Fruit fly (Drosophila melanogaster) whole organism, pupa: ENCODE measurements around the gene Klp10A.
A peak's percentile ranks its signal among the peaks of the same experiment; 100 is the strongest.

Source experiments
- CG10348 ChIP-seq: fragments of 200-800 bp; sonication (Bioruptor generic); IDR thresholded peaks from 2 replicates; pipeline ENCODE4 v1.3.6; 2022; ENCODE audit warnings: missing biosample characterization, missing genetic modification characterization
- CG12605 ChIP-seq: fragments of 200-800 bp; sonication (Bioruptor generic); IDR thresholded peaks from 2 replicates; pipeline ENCODE4 v1.3.6; 2022; ENCODE audit warnings: missing biosample characterization, missing genetic modification characterization
- CG13204 ChIP-seq: fragments of 200-800 bp; sonication (Bioruptor generic); optimal IDR thresholded peaks from 2 replicates; lab custom pipeline; 2018; ENCODE audit warnings: missing biosample characterization, mild to moderate bottlenecking, missing genetic modification characterization, moderate library complexity
- CG14655 ChIP-seq: fragments of 200-800 bp; sonication (Bioruptor generic); optimal IDR thresholded peaks from 3 replicates; lab custom pipeline; 2017; ENCODE audit warnings: mild to moderate bottlenecking, missing biosample characterization, missing genetic modification reagents, missing genetic modification characterization
- CG15710 ChIP-seq: fragments of 200-800 bp; sonication (Bioruptor generic); optimal IDR thresholded peaks from 2 replicates; lab custom pipeline; 2018; ENCODE audit warnings: missing biosample characterization, mild to moderate bottlenecking, missing genetic modification characterization, moderate library complexity
- CG17806 ChIP-seq: fragments of 200-800 bp; sonication (Bioruptor generic); optimal IDR thresholded peaks from 2 replicates; lab custom pipeline; 2018; ENCODE audit warnings: missing biosample characterization, mild to moderate bottlenecking, missing genetic modification characterization, moderate library complexity
- CG32121 ChIP-seq: fragments of 200-800 bp; sonication (Bioruptor generic); IDR thresholded peaks from 2 replicates; pipeline ENCODE4 v1.3.6; 2022; ENCODE audit warnings: missing biosample characterization, missing genetic modification characterization
- CG34367 ChIP-seq: fragments of 200-800 bp; sonication (Bioruptor generic); optimal IDR thresholded peaks from 2 replicates; lab custom pipeline; 2018; ENCODE audit warnings: missing biosample characterization, mild to moderate bottlenecking, missing genetic modification characterization
- CG4496 ChIP-seq: fragments of 200-800 bp; sonication (Bioruptor generic); IDR thresholded peaks from 3 replicates; pipeline ENCODE4 v1.3.6; 2022; ENCODE audit warnings: missing biosample characterization, missing genetic modification characterization
- CG8159 ChIP-seq: fragments of 200-800 bp; sonication (Bioruptor generic); optimal IDR thresholded peaks from 3 replicates; lab custom pipeline; 2018; ENCODE audit warnings: missing biosample characterization, mild to moderate bottlenecking, missing genetic modification characterization, moderate library complexity
- CG8301 ChIP-seq: fragments of 200-800 bp; sonication (Bioruptor generic); optimal IDR thresholded peaks from 2 replicates; lab custom pipeline; 2018; ENCODE audit warnings: missing biosample characterization, mild to moderate bottlenecking, missing genetic modification characterization
- CG9948 ChIP-seq: fragments of 200-800 bp; sonication (Bioruptor generic); optimal IDR thresholded peaks from 2 replicates; lab custom pipeline; 2018; ENCODE audit warnings: missing biosample characterization, mild to moderate bottlenecking, missing genetic modification characterization, moderate library complexity
- D1 ChIP-seq: fragments of 200-800 bp; sonication (Bioruptor generic); optimal IDR thresholded peaks from 2 replicates; lab custom pipeline; 2018; ENCODE audit warnings: missing biosample characterization, mild to moderate bottlenecking, missing genetic modification characterization, moderate library complexity
- EcR ChIP-seq: fragments of 200-800 bp; sonication (Bioruptor generic); optimal IDR thresholded peaks from 3 replicates; lab custom pipeline; 2019; ENCODE audit warnings: missing biosample characterization, missing genetic modification characterization, mild to moderate bottlenecking, moderate library complexity, missing genetic modification reagents
- Ets98B ChIP-seq: fragments of 200-800 bp; sonication (Bioruptor generic); IDR thresholded peaks from 2 replicates; pipeline ENCODE4 v1.3.6; 2022; ENCODE audit warnings: missing biosample characterization, missing genetic modification characterization
- Pif1A ChIP-seq: fragments of 200-800 bp; sonication (Bioruptor generic); optimal IDR thresholded peaks from 3 replicates; lab custom pipeline; 2016; ENCODE audit warnings: missing biosample characterization, missing genetic modification characterization
- Pif1B ChIP-seq: fragments of 200-800 bp; sonication (Bioruptor generic); optimal IDR thresholded peaks from 3 replicates; lab custom pipeline; 2016; ENCODE audit warnings: missing biosample characterization, missing genetic modification characterization
- Snoo ChIP-seq: fragments of 200-800 bp; sonication (Bioruptor generic); optimal IDR thresholded peaks from 3 replicates; lab custom pipeline; 2017; ENCODE audit warnings: missing biosample characterization, mild to moderate bottlenecking, missing genetic modification characterization, inconsistent platforms
- fd96Ca ChIP-seq: fragments of 200-800 bp; sonication (Bioruptor generic); IDR thresholded peaks from 3 replicates; pipeline ENCODE4 v1.3.6; 2022; ENCODE audit warnings: missing biosample characterization, missing genetic modification characterization
- gl ChIP-seq: fragments of 200-800 bp; sonication (Bioruptor generic); optimal IDR thresholded peaks from 2 replicates; lab custom pipeline; 2018; ENCODE audit warnings: missing biosample characterization, mild to moderate bottlenecking, missing genetic modification characterization
- rn ChIP-seq: fragments of 200-800 bp; sonication (Bioruptor generic); IDR thresholded peaks from 2 replicates; pipeline ENCODE4 v1.3.6; 2022; ENCODE audit warnings: missing biosample characterization, missing genetic modification characterization

Klp10A gene

dm6 chrX:11148272-11148835 lies 11.4 kb upstream of the Klp10A start, which contains the start of gene Ran:
Gene Ran, minus strand, starts transcription at chrX:11148716.
- TF ChIP-seq Pif1A (GFP tag; lab: Kevin White, UChicago) (no peak), CG8159 (tag; lab: Kevin White, UChicago) (no peak), CG4496 (GFP tag; lab: Robert Waterston, UW) (no peak), CG17806 (tag; lab: Kevin White, UChicago) (no peak), fd96Ca (GFP tag; lab: Robert Waterston, UW) (no peak), CG14655 (GFP tag; lab: Kevin White, UChicago) (no peak), Ets98B (GFP tag; lab: Robert Waterston, UW) (no peak), EcR (GFP tag; lab: Kevin White, UChicago) (no peak), Pif1B (no peak), CG13204 (GFP tag; lab: Kevin White, UChicago) (no peak), CG12605 (GFP tag; lab: Robert Waterston, UW) (no peak), CG10348 (GFP tag; lab: Robert Waterston, UW) (no peak), CG34367 (tag; lab: Kevin White, UChicago) (no peak), D1 (tag; lab: Kevin White, UChicago) (no peak), rn (GFP tag; lab: Robert Waterston, UW) (no peak), CG32121 (no peak), CG9948 (no peak), Snoo (no peak), CG15710 (tag; lab: Kevin White, UChicago) (no peak), gl (no peak)

- TF ChIP-seq fd96Ca (GFP tag; lab: Robert Waterston, UW) (no peak; the same call in 2 of the 3 replicates), rn (GFP tag; lab: Robert Waterston, UW) (no peak), CG4496 (GFP tag; lab: Robert Waterston, UW) (no peak), Pif1A (GFP tag; lab: Kevin White, UChicago) (no peak), CG12605 (GFP tag; lab: Robert Waterston, UW) (peak; percentile 34; the same call in 1 of the 2 replicates), CG8301 (tag; lab: Kevin White, UChicago) (no peak), Pif1B (no peak), CG8159 (tag; lab: Kevin White, UChicago) (peak; percentile 7), Ets98B (GFP tag; lab: Robert Waterston, UW) (peak; percentile 4; the same call in 1 of the 2 replicates), CG13204 (GFP tag; lab: Kevin White, UChicago) (no peak), CG34367 (tag; lab: Kevin White, UChicago) (no peak), CG17806 (tag; lab: Kevin White, UChicago) (no peak)
Observed at dm6 chrX:11147553-11148067, 10.7 kb upstream of the Klp10A start.

- TF ChIP-seq Pif1A (GFP tag; lab: Kevin White, UChicago) (peak; percentile 39), CG34367 (tag; lab: Kevin White, UChicago) (peak; percentile 17), Snoo (peak; percentile 15), CG4496 (GFP tag; lab: Robert Waterston, UW) (0 out of 3 replicates have a peak, but pooled peaks have one; percentile 38), CG8159 (tag; lab: Kevin White, UChicago) (peak; percentile 45), fd96Ca (GFP tag; lab: Robert Waterston, UW) (peak; percentile 68), CG17806 (tag; lab: Kevin White, UChicago) (peak; percentile 29), D1 (tag; lab: Kevin White, UChicago) (no peak), CG8301 (tag; lab: Kevin White, UChicago) (peak; percentile 20), Pif1B (peak; percentile 30), gl (no peak), Ets98B (GFP tag; lab: Robert Waterston, UW) (peak; percentile 35), CG9948 (peak; percentile 0), CG14655 (GFP tag; lab: Kevin White, UChicago) (no peak), CG15710 (tag; lab: Kevin White, UChicago) (peak; percentile 51)
Observed at dm6 chrX:11146598-11147176, 9.8 kb upstream of the Klp10A start.

- TF ChIP-seq CG8301 (tag; lab: Kevin White, UChicago) (no peak), gl (no peak), D1 (tag; lab: Kevin White, UChicago) (no peak), CG14655 (GFP tag; lab: Kevin White, UChicago) (no peak), Pif1A (GFP tag; lab: Kevin White, UChicago) (no peak), Pif1B (no peak), CG10348 (GFP tag; lab: Robert Waterston, UW) (no peak), CG17806 (tag; lab: Kevin White, UChicago) (no peak), CG32121 (no peak), CG34367 (tag; lab: Kevin White, UChicago) (no peak), CG9948 (no peak), CG15710 (tag; lab: Kevin White, UChicago) (no peak), CG8159 (tag; lab: Kevin White, UChicago) (no peak), fd96Ca (GFP tag; lab: Robert Waterston, UW) (no peak)
- TF ChIP-seq, all 21 proteins: peak for 0
Observed at dm6 chrX:11144575-11144974, 7.7 kb upstream of the Klp10A start.

dm6 chrX:11143820-11144219 lies 6.9 kb upstream of the Klp10A start, which contains the start of gene CG15201:
Gene CG15201, plus strand, starts transcription at chrX:11144120.
- no peak for TF ChIP-seq EcR (GFP tag; lab: Kevin White, UChicago)
- TF ChIP-seq CG12605 (GFP tag; lab: Robert Waterston, UW): no peak
- no peak for TF ChIP-seq CG15710 (tag; lab: Kevin White, UChicago)
- TF ChIP-seq Pif1A (GFP tag; lab: Kevin White, UChicago): no peak
- TF ChIP-seq Pif1B: no peak
- TF ChIP-seq CG8159 (tag; lab: Kevin White, UChicago): no peak
- TF ChIP-seq Ets98B (GFP tag; lab: Robert Waterston, UW): no peak
- TF ChIP-seq Snoo: no peak
- TF ChIP-seq fd96Ca (GFP tag; lab: Robert Waterston, UW): no peak
- TF ChIP-seq CG4496 (GFP tag; lab: Robert Waterston, UW): no peak
- no peak for TF ChIP-seq CG14655 (GFP tag; lab: Kevin White, UChicago)
- no peak for TF ChIP-seq rn (GFP tag; lab: Robert Waterston, UW)
- no peak for TF ChIP-seq CG8301 (tag; lab: Kevin White, UChicago)
- no peak for TF ChIP-seq gl
- no peak for TF ChIP-seq CG34367 (tag; lab: Kevin White, UChicago)
